Worm (Caenorhabditis elegans) whole organism, L3 larva: ENCODE data around the gene C27A2.8.

Source experiments
- R02D3.7 ChIP-seq: fragments of 150-350 bp; optimal IDR thresholded peaks from 2 replicates; lab custom pipeline; 2014; ENCODE audit warnings: missing biosample characterization, missing genetic modification characterization
- ama-1 ChIP-seq: fragments of 150-350 bp; optimal IDR thresholded peaks from 2 replicates; lab custom pipeline; 2018
- ceh-28 ChIP-seq: fragments of 150-350 bp; optimal IDR thresholded peaks from 2 replicates; lab custom pipeline; 2014; ENCODE audit warnings: missing biosample characterization, missing genetic modification reagents, missing genetic modification characterization
- ceh-9 ChIP-seq: sonication (generic microtip); optimal IDR thresholded peaks from 2 replicates; lab custom pipeline; 2018; ENCODE audit warnings: missing biosample characterization, missing genetic modification characterization
- daf-12 ChIP-seq: fragments of 150-350 bp; optimal IDR thresholded peaks from 2 replicates; lab custom pipeline; 2014; ENCODE audit warnings: missing biosample characterization, missing genetic modification reagents, missing genetic modification characterization
- egl-27 ChIP-seq: sonication (generic microtip); optimal IDR thresholded peaks from 4 replicates; lab custom pipeline; 2017; ENCODE audit warnings: missing biosample characterization, missing genetic modification reagents, missing genetic modification characterization
- egl-5 ChIP-seq: fragments of 150-350 bp; optimal IDR thresholded peaks from 2 replicates; lab custom pipeline; 2017; ENCODE audit warnings: missing biosample characterization, missing genetic modification reagents, missing genetic modification characterization, inconsistent platforms
- elt-2 ChIP-seq: sonication (generic microtip); optimal IDR thresholded peaks from 2 replicates; lab custom pipeline; 2016; ENCODE audit warnings: missing genetic modification reagents, mild to moderate bottlenecking, missing genetic modification characterization, missing compliant biosample characterization
- elt-3 ChIP-seq, 3 experiments: fragments of 150-350 bp in 1 of 3; sonication (generic microtip) in 2 of 3; optimal IDR thresholded peaks; 2 replicates in 2 of 3; 4 replicates in 1 of 3; lab custom pipeline; 2014 to 2017; ENCODE audit warnings: missing biosample characterization in 3 of 3, missing genetic modification characterization in 3 of 3
- eor-1 ChIP-seq, 2 experiments: fragments of 150-350 bp; optimal IDR thresholded peaks; 2 replicates each; lab custom pipeline; 2014 to 2018; ENCODE audit warnings: missing biosample characterization in 2 of 2, missing genetic modification characterization in 2 of 2
- fkh-10 ChIP-seq: sonication (generic microtip); optimal IDR thresholded peaks from 2 replicates; lab custom pipeline; 2017; ENCODE audit warnings: missing biosample characterization, missing genetic modification reagents, missing genetic modification characterization
- fkh-2 ChIP-seq: fragments of 150-350 bp; optimal IDR thresholded peaks from 2 replicates; lab custom pipeline; 2014; ENCODE audit warnings: missing biosample characterization, missing genetic modification reagents, missing genetic modification characterization
- fos-1 ChIP-seq: fragments of 150-350 bp; optimal IDR thresholded peaks from 2 replicates; lab custom pipeline; 2014; ENCODE audit warnings: missing biosample characterization, missing genetic modification characterization
- hmg-11 ChIP-seq: sonication (generic microtip); optimal IDR thresholded peaks from 2 replicates; lab custom pipeline; 2016; ENCODE audit warnings: missing genetic modification characterization, missing compliant biosample characterization
- jun-1 ChIP-seq: fragments of 150-350 bp; optimal IDR thresholded peaks from 2 replicates; lab custom pipeline; 2014; ENCODE audit warnings: missing biosample characterization, missing genetic modification reagents, missing genetic modification characterization
- lin-15B ChIP-seq: fragments of 150-350 bp; optimal IDR thresholded peaks from 2 replicates; lab custom pipeline; 2014; ENCODE audit warnings: missing biosample characterization, missing genetic modification characterization
- lin-39 ChIP-seq: fragments of 150-350 bp; optimal IDR thresholded peaks from 2 replicates; lab custom pipeline; 2018; ENCODE audit warnings: missing biosample characterization, missing genetic modification reagents, missing genetic modification characterization
- lsy-12 ChIP-seq: sonication (generic microtip); optimal IDR thresholded peaks from 2 replicates; lab custom pipeline; 2016; ENCODE audit warnings: mild to moderate bottlenecking, missing genetic modification characterization, missing compliant biosample characterization
- nfya-1 ChIP-seq: sonication (generic microtip); optimal IDR thresholded peaks from 2 replicates; lab custom pipeline; 2017; ENCODE audit warnings: missing genetic modification characterization, mild to moderate bottlenecking, missing compliant biosample characterization, antibody characterized with exemption, moderate library complexity; ENCODE audit not compliant: insufficient read depth
- nhr-12 ChIP-seq: fragments of 150-350 bp; optimal IDR thresholded peaks from 2 replicates; lab custom pipeline; 2014; ENCODE audit warnings: missing biosample characterization, missing genetic modification characterization
- nhr-23 ChIP-seq: fragments of 150-350 bp; optimal IDR thresholded peaks from 2 replicates; lab custom pipeline; 2014; ENCODE audit warnings: missing biosample characterization, missing genetic modification reagents, missing genetic modification characterization
- nhr-25 ChIP-seq: sonication (generic microtip); optimal IDR thresholded peaks from 2 replicates; lab custom pipeline; 2017; ENCODE audit warnings: missing biosample characterization, missing genetic modification characterization
- nhr-28 ChIP-seq: fragments of 150-350 bp; optimal IDR thresholded peaks from 2 replicates; lab custom pipeline; 2014; ENCODE audit warnings: missing biosample characterization, missing genetic modification characterization
- nhr-43 ChIP-seq: sonication (generic microtip); optimal IDR thresholded peaks from 2 replicates; lab custom pipeline; 2016; ENCODE audit warnings: mild to moderate bottlenecking, missing genetic modification characterization, missing compliant biosample characterization; ENCODE audit not compliant: poor library complexity, severe bottlenecking
- pha-4 ChIP-seq: fragments of 150-350 bp; optimal IDR thresholded peaks from 2 replicates; lab custom pipeline; 2014; ENCODE audit warnings: missing biosample characterization, missing genetic modification reagents, missing genetic modification characterization
- pqm-1 ChIP-seq: fragments of 150-350 bp; optimal IDR thresholded peaks from 2 replicates; lab custom pipeline; 2017; ENCODE audit warnings: missing biosample characterization, missing genetic modification characterization, inconsistent platforms
- sea-2 ChIP-seq: fragments of 150-350 bp; sonication (generic microtip); optimal IDR thresholded peaks from 4 replicates; lab custom pipeline; 2014; ENCODE audit warnings: missing biosample characterization, missing genetic modification reagents, missing genetic modification characterization
- skn-1 ChIP-seq: fragments of 150-350 bp; optimal IDR thresholded peaks from 2 replicates; lab custom pipeline; 2014; ENCODE audit warnings: missing biosample characterization, missing genetic modification characterization
- snpc-4 ChIP-seq: fragments of 150-350 bp; optimal IDR thresholded peaks from 2 replicates; lab custom pipeline; 2014; ENCODE audit warnings: missing biosample characterization, missing genetic modification characterization
- tbx-2 ChIP-seq: sonication (generic microtip); optimal IDR thresholded peaks from 2 replicates; lab custom pipeline; 2016; ENCODE audit warnings: mild to moderate bottlenecking, missing genetic modification characterization, missing compliant biosample characterization
- unc-39 ChIP-seq: sonication (generic microtip); optimal IDR thresholded peaks from 4 replicates; lab custom pipeline; 2017; ENCODE audit warnings: missing biosample characterization, missing genetic modification characterization
- unc-62 ChIP-seq: fragments of 150-350 bp; sonication (generic microtip); optimal IDR thresholded peaks from 4 replicates; lab custom pipeline; 2014; ENCODE audit warnings: missing biosample characterization, missing genetic modification reagents, missing genetic modification characterization
- zag-1 ChIP-seq: fragments of 150-350 bp; optimal IDR thresholded peaks from 2 replicates; lab custom pipeline; 2014; ENCODE audit warnings: missing biosample characterization, missing genetic modification characterization
- ztf-11 ChIP-seq: fragments of 150-350 bp; optimal IDR thresholded peaks from 2 replicates; lab custom pipeline; 2014; ENCODE audit warnings: missing biosample characterization, missing genetic modification characterization

The C27A2.8 gene

ce11 chrII:5071265-5071664 lies 3.4 kb upstream of the C27A2.8 start, which contains the start of gene C27A2.7:
TSS of gene C27A2.7 (minus strand) at chrII:5071365.
- no peak for TF ChIP-seq unc-62 (GFP tag; lab: Kevin White, UChicago)

- no peak for TF ChIP-seq pha-4
- no peak for TF ChIP-seq daf-12 (tag; lab: Kevin White, UChicago)
- TF ChIP-seq ceh-9 (tag; lab: Kevin White, UChicago), result no peak
- no peak for TF ChIP-seq egl-5 (tag; lab: Kevin White, UChicago)
- no peak for TF ChIP-seq R02D3.7 (tag; lab: Kevin White, UChicago)
- TF ChIP-seq snpc-4 (tag; lab: Kevin White, UChicago), result no peak
- no peak for TF ChIP-seq ztf-11 (tag; lab: Kevin White, UChicago)
- TF ChIP-seq nfya-1 (tag; lab: Kevin White, UChicago), result no peak
- TF ChIP-seq unc-62 (GFP tag; lab: Kevin White, UChicago), result no peak
- no peak for TF ChIP-seq lin-15B
- no peak for TF ChIP-seq hmg-11 (tag; lab: Kevin White, UChicago)
These were observed 1.7 kb upstream of the C27A2.8 start, which contains the start of gene idpb-2 for ce11 chrII:5069525-5069924. TSS of gene idpb-2 (minus strand) at chrII:5069625.

ce11 chrII:5066967-5067366 lies 876 bp downstream of the C27A2.8 start:
- TF ChIP-seq pha-4, result no peak
- TF ChIP-seq unc-39 (tag; lab: Kevin White, UChicago), result no peak
- TF ChIP-seq lsy-12, result no peak
- TF ChIP-seq lin-15B, result no peak
- no peak for TF ChIP-seq fkh-10
- no peak for TF ChIP-seq egl-27 (tag; lab: Kevin White, UChicago)
- TF ChIP-seq snpc-4 (tag; lab: Kevin White, UChicago), result no peak
- TF ChIP-seq ceh-28 (tag; lab: Kevin White, UChicago), result no peak
- no peak for TF ChIP-seq elt-3 (tag; optimal IDR thresholded peaks at IDR 0.05; lab: Kevin White, UChicago)
- TF ChIP-seq zag-1 (tag; lab: Kevin White, UChicago), result no peak
- TF ChIP-seq, all 47 proteins: peak for 0

- TF ChIP-seq unc-39 (tag; lab: Kevin White, UChicago) (no peak), lin-15B (peak; percentile 90), nhr-43 (peak; percentile 51), nfya-1 (tag; lab: Kevin White, UChicago) (peak; percentile 81), fkh-10 (peak; percentile 13), egl-27 (tag; lab: Kevin White, UChicago) (no peak), jun-1 (tag; lab: Kevin White, UChicago) (peak; percentile 2), snpc-4 (tag; lab: Kevin White, UChicago) (peak; percentile 86), nhr-23 (tag; lab: Kevin White, UChicago) (peak; percentile 80), R02D3.7 (tag; lab: Kevin White, UChicago) (peak; percentile 23), skn-1 (tag; lab: Kevin White, UChicago) (peak; percentile 57), pqm-1 (tag; lab: Kevin White, UChicago) (peak; percentile 36), egl-5 (tag; lab: Kevin White, UChicago) (peak; percentile 74), fkh-2 (tag; lab: Kevin White, UChicago) (no peak), lsy-12 (no peak), lin-39 (tag; lab: Kevin White, UChicago) (peak; percentile 16)
These were observed 6.0 kb downstream of the C27A2.8 start, which contains the start of gene smc-5 for ce11 chrII:5061794-5062368. TSS of gene smc-5 (plus strand) at chrII:5062125.

ce11 chrII:5060719-5061118 lies 7.1 kb downstream of the C27A2.8 start, which contains the start of gene pho-12:
TSS of gene pho-12 (minus strand) at chrII:5060819.
- TF ChIP-seq ceh-9 (tag; lab: Kevin White, UChicago), result no peak
- no peak for TF ChIP-seq unc-39 (tag; lab: Kevin White, UChicago)
- TF ChIP-seq eor-1 (tag; optimal IDR thresholded peaks at IDR 0.05; lab: Kevin White, UChicago), result no peak
- no peak for TF ChIP-seq nhr-28 (tag; lab: Kevin White, UChicago)
- TF ChIP-seq, all 47 proteins: peak for 0

- no peak for TF ChIP-seq pha-4
These were observed 9.8 kb downstream of the C27A2.8 start, which contains the start of gene C27A2.12 for ce11 chrII:5058036-5058435. TSS of gene C27A2.12 (minus strand) at chrII:5058136.

- peak; percentile 21 for TF ChIP-seq lin-39 (tag; lab: Kevin White, UChicago)
- peak; percentile 71 for TF ChIP-seq lsy-12
- TF ChIP-seq nhr-43, result peak; percentile 84
- TF ChIP-seq nhr-23 (tag; lab: Kevin White, UChicago), result peak; percentile 46
- no peak for TF ChIP-seq fkh-2 (tag; lab: Kevin White, UChicago)
- peak; percentile 99 for TF ChIP-seq snpc-4 (tag; lab: Kevin White, UChicago)
- peak; percentile 79 for TF ChIP-seq nhr-25
- TF ChIP-seq pqm-1 (tag; lab: Kevin White, UChicago), result peak; percentile 9
- peak; percentile 61 for TF ChIP-seq egl-5 (tag; lab: Kevin White, UChicago)
- TF ChIP-seq sea-2 (GFP tag; lab: Kevin White, UChicago), result no peak
- TF ChIP-seq nhr-12 (tag; lab: Kevin White, UChicago), result no peak
- peak; percentile 9 for TF ChIP-seq jun-1 (tag; lab: Kevin White, UChicago)
- TF ChIP-seq eor-1 (tag; optimal IDR thresholded peaks at IDR 0.05; lab: Kevin White, UChicago), result no peak
- no peak for TF ChIP-seq ama-1 (lab: Kevin White, UChicago)
- peak; percentile 73 for TF ChIP-seq pha-4
- TF ChIP-seq tbx-2 (tag; lab: Kevin White, UChicago), result peak; percentile 51
- TF ChIP-seq lin-15B, result peak; percentile 37
- TF ChIP-seq fos-1 (tag; lab: Kevin White, UChicago), result no peak
- peak; percentile 90 for TF ChIP-seq elt-2
- peak; percentile 67 for TF ChIP-seq hmg-11 (tag; lab: Kevin White, UChicago)
- TF ChIP-seq nfya-1 (tag; lab: Kevin White, UChicago), result peak; percentile 43
- TF ChIP-seq unc-39 (tag; lab: Kevin White, UChicago), result no peak
These were observed 10.5 kb downstream of the C27A2.8 start for ce11 chrII:5057315-5057714.
